Fruit fly (Drosophila melanogaster): ENCODE measurements around the gene CG10163.

DNA sequence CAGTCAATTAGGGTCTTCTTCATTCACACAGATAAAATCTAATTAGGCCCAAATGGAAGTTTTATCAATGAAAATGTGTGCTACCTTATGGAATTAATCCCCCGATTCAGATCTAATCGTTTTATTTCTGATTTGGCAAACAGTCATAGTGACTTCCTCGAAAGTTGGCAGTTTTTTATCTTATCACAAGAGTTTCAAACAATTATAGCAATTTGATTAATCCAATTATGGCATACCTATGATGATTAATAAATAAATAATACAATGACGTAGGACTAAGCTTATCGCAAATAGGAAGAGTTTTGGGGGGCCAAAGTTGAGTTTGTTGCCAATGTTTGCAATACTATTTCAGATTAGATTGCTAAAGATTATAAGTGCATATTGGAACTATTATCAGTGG is 2.7 kb upstream of the CG10163 start:
- no peak for TF ChIP-seq amos (GFP tag; IDR thresholded peaks at IDR 0.05; ENCODE audit: partially characterized antibody)
- no peak for TF ChIP-seq Gug (GFP tag; IDR thresholded peaks at IDR 0.05)
- TF ChIP-seq CG7928 (GFP tag; optimal IDR thresholded peaks at IDR 0.05), result no peak
- no peak for TF ChIP-seq unc-4 (GFP tag; IDR thresholded peaks at IDR 0.05; ENCODE audit: partially characterized antibody)
- TF ChIP-seq Hr78 (GFP tag; optimal IDR thresholded peaks at IDR 0.05), result no peak
- no peak for TF ChIP-seq CG1233 (GFP tag; optimal IDR thresholded peaks at IDR 0.05)
